Worm (Caenorhabditis elegans) whole organism, mixed stage, embryonic: ENCODE data around the gene sri-57.
"Not testable (repeated sequence)": the region's sequence is repeated elsewhere in the genome, so short reads cannot be mapped to it uniquely, and the experiment has no call there.

Experiments used
- M03D4.4 ChIP-seq: sonication (generic microtip); optimal IDR thresholded peaks from 2 replicates; lab custom pipeline; 2017; ENCODE audit warnings: mild to moderate bottlenecking, missing genetic modification characterization, missing compliant biosample characterization
- blmp-1 ChIP-seq: fragments of 150-350 bp; optimal IDR thresholded peaks from 2 replicates; lab custom pipeline; 2014; ENCODE audit warnings: missing biosample characterization, missing genetic modification characterization
- ceh-39 ChIP-seq: fragments of 150-350 bp; optimal IDR thresholded peaks from 2 replicates; lab custom pipeline; 2014; ENCODE audit warnings: missing biosample characterization, missing genetic modification characterization
- ceh-43 ChIP-seq: fragments of 200-800 bp; sonication (Bioruptor generic); optimal IDR thresholded peaks from 2 replicates; lab custom pipeline; 2018; ENCODE audit warnings: mild to moderate bottlenecking, missing genetic modification characterization, moderate library complexity, missing compliant biosample characterization
- ceh-83 ChIP-seq: fragments of 200-800 bp; sonication (Bioruptor generic); optimal IDR thresholded peaks from 2 replicates; lab custom pipeline; 2018; ENCODE audit warnings: mild to moderate bottlenecking, missing genetic modification characterization, missing compliant biosample characterization
- ces-1 ChIP-seq: fragments of 150-350 bp; optimal IDR thresholded peaks from 2 replicates; lab custom pipeline; 2014; ENCODE audit warnings: missing biosample characterization, missing genetic modification reagents, missing genetic modification characterization
- cnd-1 ChIP-seq: fragments of 200-800 bp; sonication (Bioruptor generic); optimal IDR thresholded peaks from 2 replicates; lab custom pipeline; 2018; ENCODE audit warnings: mild to moderate bottlenecking, missing genetic modification characterization, missing compliant biosample characterization
- drap-1 ChIP-seq: fragments of 200-800 bp; sonication (Bioruptor generic); optimal IDR thresholded peaks from 3 replicates; lab custom pipeline; 2018; ENCODE audit warnings: mild to moderate bottlenecking, missing genetic modification characterization, missing compliant biosample characterization
- elt-1 ChIP-seq: sonication (generic microtip); optimal IDR thresholded peaks from 2 replicates; lab custom pipeline; 2017; ENCODE audit warnings: missing genetic modification characterization, mild to moderate bottlenecking, missing compliant biosample characterization, antibody characterized with exemption, moderate library complexity, borderline replicate concordance; ENCODE audit not compliant: insufficient read depth
- elt-3 ChIP-seq: fragments of 150-350 bp; optimal IDR thresholded peaks from 2 replicates; lab custom pipeline; 2014; ENCODE audit warnings: missing biosample characterization, missing genetic modification characterization
- flh-1 ChIP-seq: fragments of 200-800 bp; sonication (Bioruptor generic); optimal IDR thresholded peaks from 2 replicates; lab custom pipeline; 2018; ENCODE audit warnings: mild to moderate bottlenecking, missing genetic modification characterization, moderate library complexity, missing compliant biosample characterization
- ham-2 ChIP-seq: fragments of 200-800 bp; sonication (Bioruptor generic); optimal IDR thresholded peaks from 2 replicates; lab custom pipeline; 2018; ENCODE audit warnings: mild to moderate bottlenecking, missing genetic modification characterization, missing compliant biosample characterization
- hlh-1 ChIP-seq: fragments of 150-350 bp; optimal IDR thresholded peaks from 2 replicates; lab custom pipeline; 2014; ENCODE audit warnings: missing biosample characterization, missing genetic modification reagents, missing genetic modification characterization
- lin-13 ChIP-seq: fragments of 150-350 bp; optimal IDR thresholded peaks from 2 replicates; lab custom pipeline; 2014; ENCODE audit warnings: missing biosample characterization, missing genetic modification characterization
- lin-32 ChIP-seq: fragments of 200-800 bp; sonication (Bioruptor generic); optimal IDR thresholded peaks from 2 replicates; lab custom pipeline; 2018; ENCODE audit warnings: mild to moderate bottlenecking, missing genetic modification characterization, missing compliant biosample characterization
- lsy-2 ChIP-seq: fragments of 150-350 bp; optimal IDR thresholded peaks from 2 replicates; lab custom pipeline; 2014; ENCODE audit warnings: missing biosample characterization, missing genetic modification characterization
- mab-5 ChIP-seq: fragments of 150-350 bp; optimal IDR thresholded peaks from 2 replicates; lab custom pipeline; 2014; ENCODE audit warnings: missing biosample characterization, missing genetic modification characterization
- mep-1 ChIP-seq: fragments of 150-350 bp; optimal IDR thresholded peaks from 2 replicates; lab custom pipeline; 2017; ENCODE audit warnings: missing biosample characterization, missing genetic modification reagents, missing genetic modification characterization, inconsistent platforms
- mls-2 ChIP-seq: sonication (generic microtip); optimal IDR thresholded peaks from 2 replicates; lab custom pipeline; 2016; ENCODE audit warnings: mild to moderate bottlenecking, missing genetic modification characterization, moderate library complexity, missing compliant biosample characterization
- nhr-2 ChIP-seq: fragments of 150-350 bp; optimal IDR thresholded peaks from 2 replicates; lab custom pipeline; 2014; ENCODE audit warnings: missing biosample characterization, missing genetic modification characterization
- nhr-237 ChIP-seq: fragments of 150-350 bp; optimal IDR thresholded peaks from 2 replicates; lab custom pipeline; 2014; ENCODE audit warnings: missing biosample characterization, missing genetic modification characterization
- nhr-76 ChIP-seq: sonication (generic microtip); optimal IDR thresholded peaks from 2 replicates; lab custom pipeline; 2017; ENCODE audit warnings: missing biosample characterization, missing genetic modification characterization
- pha-4 ChIP-seq: fragments of 150-350 bp; optimal IDR thresholded peaks from 2 replicates; lab custom pipeline; 2018; ENCODE audit warnings: missing biosample characterization, missing genetic modification reagents, missing genetic modification characterization
- sem-2 ChIP-seq: fragments of 200-800 bp; sonication (Bioruptor generic); optimal IDR thresholded peaks from 2 replicates; lab custom pipeline; 2018; ENCODE audit warnings: mild to moderate bottlenecking, missing genetic modification characterization, missing compliant biosample characterization
- snpc-4 ChIP-seq: fragments of 150-350 bp; optimal IDR thresholded peaks from 2 replicates; lab custom pipeline; 2014; ENCODE audit warnings: missing biosample characterization, missing genetic modification characterization
- sptf-1 ChIP-seq: sonication (generic microtip); optimal IDR thresholded peaks from 2 replicates; lab custom pipeline; 2017; ENCODE audit warnings: mild to moderate bottlenecking, missing genetic modification characterization, moderate library complexity, missing compliant biosample characterization
- tbx-8 ChIP-seq: fragments of 200-800 bp; sonication (Bioruptor generic); optimal IDR thresholded peaks from 2 replicates; lab custom pipeline; 2018; ENCODE audit warnings: mild to moderate bottlenecking, missing genetic modification characterization, moderate library complexity, missing compliant biosample characterization
- unc-120 ChIP-seq: sonication (generic microtip); optimal IDR thresholded peaks from 2 replicates; lab custom pipeline; 2017; ENCODE audit warnings: missing genetic modification characterization, missing compliant biosample characterization; ENCODE audit not compliant: poor library complexity, severe bottlenecking
- ztf-11 ChIP-seq: fragments of 150-350 bp; optimal IDR thresholded peaks from 2 replicates; lab custom pipeline; 2014; ENCODE audit warnings: missing biosample characterization, missing genetic modification characterization

The sri-57 gene

DNA sequence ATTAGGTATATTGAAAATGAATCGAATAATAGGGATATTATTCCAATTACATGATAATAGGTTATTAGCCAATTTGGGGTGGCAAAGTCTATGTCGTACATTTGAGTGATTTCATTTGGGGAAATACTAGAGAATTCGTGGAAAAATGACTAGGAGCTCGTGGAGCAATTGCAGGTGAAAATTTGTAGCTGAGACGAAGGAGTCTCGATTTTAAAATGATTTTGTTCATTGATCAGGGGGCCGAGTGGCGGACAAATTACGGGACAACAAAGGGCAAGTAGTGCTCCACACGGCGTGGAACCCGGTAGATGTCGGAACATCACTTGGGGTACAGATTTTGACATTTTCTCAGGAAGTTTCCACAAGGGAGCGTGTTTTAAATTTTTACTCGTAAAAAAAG, 26.2 kb upstream of the sri-57 start, which contains the start of gene sri-62:
sri-62 (minus strand) TSS at position 101 of the 400 bp plus-strand sequence.
- no peak for TF ChIP-seq mab-5
- no peak for TF ChIP-seq blmp-1 (tag; lab: Kevin White, UChicago)
- no peak for TF ChIP-seq mep-1
- TF ChIP-seq lin-13 (tag; lab: Kevin White, UChicago): no peak
- no peak for TF ChIP-seq ceh-83 (GFP tag; lab: Kevin White, UChicago)
- no peak for TF ChIP-seq ztf-11 (tag; lab: Kevin White, UChicago)
- TF ChIP-seq ham-2 (GFP tag; lab: Kevin White, UChicago): no peak
- no peak for TF ChIP-seq drap-1
- TF ChIP-seq hlh-1 (tag; lab: Kevin White, UChicago): no peak
- no peak for TF ChIP-seq nhr-2 (tag; lab: Kevin White, UChicago)
- no peak for TF ChIP-seq pha-4 (tag; lab: Kevin White, UChicago)
- TF ChIP-seq elt-3 (tag; lab: Kevin White, UChicago): no peak
- no peak for TF ChIP-seq M03D4.4 (tag; lab: Kevin White, UChicago)
- TF ChIP-seq sptf-1 (tag; lab: Kevin White, UChicago): no peak
- TF ChIP-seq ceh-43 (GFP tag; lab: Kevin White, UChicago): no peak
- no peak for TF ChIP-seq nhr-76 (tag; lab: Kevin White, UChicago)

- TF ChIP-seq cnd-1 (tag; lab: Kevin White, UChicago): no peak
- TF ChIP-seq ces-1: peak; percentile 18
Measured at ce11 chrII:2695079-2695478, 22.9 kb upstream of the sri-57 start.

DNA sequence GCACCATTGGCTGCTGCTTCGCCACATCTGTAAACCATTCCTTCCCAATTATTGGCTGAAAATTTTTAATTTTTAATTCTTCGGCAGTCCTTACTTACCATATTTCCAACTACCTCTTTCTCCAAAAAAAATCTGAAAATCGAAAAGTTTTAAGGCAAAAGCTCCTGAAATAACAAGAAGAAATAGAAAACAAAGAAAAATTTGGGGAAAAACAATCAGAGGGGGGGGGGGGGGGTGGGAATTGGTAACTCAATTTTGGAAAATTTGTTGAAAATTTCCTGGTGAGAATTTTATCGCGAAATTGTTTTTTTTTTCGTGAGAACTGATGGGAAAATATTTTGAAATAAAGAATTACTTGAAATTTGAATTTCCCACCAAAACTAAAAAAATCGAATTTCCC, 20.3 kb upstream of the sri-57 start, which contains the start of gene set-11:
set-11 (minus strand) TSS at position 101 of the 400 bp plus-strand sequence.
- TF ChIP-seq ceh-39 (no peak), ztf-11 (tag; lab: Kevin White, UChicago) (no peak), flh-1 (no peak), unc-120 (tag; lab: Kevin White, UChicago) (no peak), lin-32 (GFP tag; lab: Kevin White, UChicago) (no peak), snpc-4 (tag; lab: Kevin White, UChicago) (no peak), tbx-8 (GFP tag; lab: Kevin White, UChicago) (no peak), sem-2 (GFP tag; lab: Kevin White, UChicago) (no peak), hlh-1 (tag; lab: Kevin White, UChicago) (no peak), mab-5 (no peak)

DNA sequence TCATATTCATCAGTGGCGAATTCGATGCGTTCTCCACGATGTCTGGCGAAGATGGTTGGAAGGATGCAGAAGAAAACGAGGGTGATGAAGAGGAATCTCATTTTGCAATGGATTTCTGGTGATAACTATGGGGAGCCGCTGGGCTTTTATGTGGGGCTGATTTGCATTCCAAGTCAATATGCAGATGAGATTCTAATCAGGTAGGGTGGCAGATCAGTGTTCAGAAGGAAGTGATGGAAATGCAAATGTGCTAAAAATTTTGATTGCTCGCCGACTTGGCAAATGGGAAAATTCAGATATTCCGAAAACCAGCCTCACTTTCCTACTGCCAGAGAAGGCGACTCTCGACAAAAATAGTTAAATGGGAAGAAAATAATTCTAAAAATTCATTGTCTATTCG, 17.9 kb upstream of the sri-57 start, which contains the start of gene nspf-3:
nspf-3 (minus strand) TSS at position 101 of the 400 bp plus-strand sequence.
- TF ChIP-seq mab-5 (no peak), mls-2 (tag; lab: Kevin White, UChicago) (no peak), ztf-11 (tag; lab: Kevin White, UChicago) (no peak), elt-1 (tag; lab: Kevin White, UChicago) (no peak), cnd-1 (tag; lab: Kevin White, UChicago) (no peak), nhr-76 (tag; lab: Kevin White, UChicago) (no peak), nhr-237 (no peak), M03D4.4 (tag; lab: Kevin White, UChicago) (no peak), lin-32 (GFP tag; lab: Kevin White, UChicago) (no peak), lsy-2 (tag; lab: Kevin White, UChicago) (no peak)

ce11 chrII:2688616-2689015, 16.4 kb upstream of the sri-57 start, which contains the start of gene nspf-2:
Gene nspf-2, plus strand, starts transcription at chrII:2688916.
- not testable (repeated sequence) for TF ChIP-seq flh-1; snpc-4 (tag; lab: Kevin White, UChicago); unc-120 (tag; lab: Kevin White, UChicago)
